Worm (Caenorhabditis elegans) whole organism, mixed stage, embryonic: ENCODE data around the gene ech-9.
A peak's percentile ranks its signal among the peaks of the same experiment; 100 is the strongest.

ENCODE experiments used
- M03D4.4 ChIP-seq: sonication (generic microtip); optimal IDR thresholded peaks from 2 replicates; lab custom pipeline; 2017; ENCODE audit warnings: mild to moderate bottlenecking, missing genetic modification characterization, missing compliant biosample characterization
- bed-3 ChIP-seq: fragments of 200-800 bp; sonication (Bioruptor generic); optimal IDR thresholded peaks from 3 replicates; lab custom pipeline; 2018; ENCODE audit warnings: mild to moderate bottlenecking, missing genetic modification characterization, moderate library complexity, missing compliant biosample characterization
- blmp-1 ChIP-seq: fragments of 150-350 bp; optimal IDR thresholded peaks from 2 replicates; lab custom pipeline; 2014; ENCODE audit warnings: missing biosample characterization, missing genetic modification characterization
- ceh-39 ChIP-seq: fragments of 150-350 bp; optimal IDR thresholded peaks from 2 replicates; lab custom pipeline; 2014; ENCODE audit warnings: missing biosample characterization, missing genetic modification characterization
- ceh-43 ChIP-seq: fragments of 200-800 bp; sonication (Bioruptor generic); optimal IDR thresholded peaks from 2 replicates; lab custom pipeline; 2018; ENCODE audit warnings: mild to moderate bottlenecking, missing genetic modification characterization, moderate library complexity, missing compliant biosample characterization
- ceh-83 ChIP-seq: fragments of 200-800 bp; sonication (Bioruptor generic); optimal IDR thresholded peaks from 2 replicates; lab custom pipeline; 2018; ENCODE audit warnings: mild to moderate bottlenecking, missing genetic modification characterization, missing compliant biosample characterization
- cnd-1 ChIP-seq: fragments of 200-800 bp; sonication (Bioruptor generic); optimal IDR thresholded peaks from 2 replicates; lab custom pipeline; 2018; ENCODE audit warnings: mild to moderate bottlenecking, missing genetic modification characterization, missing compliant biosample characterization
- drap-1 ChIP-seq: fragments of 200-800 bp; sonication (Bioruptor generic); optimal IDR thresholded peaks from 3 replicates; lab custom pipeline; 2018; ENCODE audit warnings: mild to moderate bottlenecking, missing genetic modification characterization, missing compliant biosample characterization
- elt-1 ChIP-seq: sonication (generic microtip); optimal IDR thresholded peaks from 2 replicates; lab custom pipeline; 2017; ENCODE audit warnings: missing genetic modification characterization, mild to moderate bottlenecking, missing compliant biosample characterization, antibody characterized with exemption, moderate library complexity, borderline replicate concordance; ENCODE audit not compliant: insufficient read depth
- elt-3 ChIP-seq: fragments of 150-350 bp; optimal IDR thresholded peaks from 2 replicates; lab custom pipeline; 2014; ENCODE audit warnings: missing biosample characterization, missing genetic modification characterization
- flh-1 ChIP-seq: fragments of 200-800 bp; sonication (Bioruptor generic); optimal IDR thresholded peaks from 2 replicates; lab custom pipeline; 2018; ENCODE audit warnings: mild to moderate bottlenecking, missing genetic modification characterization, moderate library complexity, missing compliant biosample characterization
- ham-2 ChIP-seq: fragments of 200-800 bp; sonication (Bioruptor generic); optimal IDR thresholded peaks from 2 replicates; lab custom pipeline; 2018; ENCODE audit warnings: mild to moderate bottlenecking, missing genetic modification characterization, missing compliant biosample characterization
- hlh-1 ChIP-seq: fragments of 150-350 bp; optimal IDR thresholded peaks from 2 replicates; lab custom pipeline; 2014; ENCODE audit warnings: missing biosample characterization, missing genetic modification reagents, missing genetic modification characterization
- lin-13 ChIP-seq: fragments of 150-350 bp; optimal IDR thresholded peaks from 2 replicates; lab custom pipeline; 2014; ENCODE audit warnings: missing biosample characterization, missing genetic modification characterization
- lin-32 ChIP-seq: fragments of 200-800 bp; sonication (Bioruptor generic); optimal IDR thresholded peaks from 2 replicates; lab custom pipeline; 2018; ENCODE audit warnings: mild to moderate bottlenecking, missing genetic modification characterization, missing compliant biosample characterization
- lsy-2 ChIP-seq: fragments of 150-350 bp; optimal IDR thresholded peaks from 2 replicates; lab custom pipeline; 2014; ENCODE audit warnings: missing biosample characterization, missing genetic modification characterization
- mab-5 ChIP-seq: fragments of 150-350 bp; optimal IDR thresholded peaks from 2 replicates; lab custom pipeline; 2014; ENCODE audit warnings: missing biosample characterization, missing genetic modification characterization
- mep-1 ChIP-seq: fragments of 150-350 bp; optimal IDR thresholded peaks from 2 replicates; lab custom pipeline; 2017; ENCODE audit warnings: missing biosample characterization, missing genetic modification reagents, missing genetic modification characterization, inconsistent platforms
- nhr-12 ChIP-seq: fragments of 150-350 bp; optimal IDR thresholded peaks from 2 replicates; lab custom pipeline; 2014; ENCODE audit warnings: missing biosample characterization, missing genetic modification characterization
- nhr-2 ChIP-seq: fragments of 150-350 bp; optimal IDR thresholded peaks from 2 replicates; lab custom pipeline; 2014; ENCODE audit warnings: missing biosample characterization, missing genetic modification characterization
- nhr-237 ChIP-seq: fragments of 150-350 bp; optimal IDR thresholded peaks from 2 replicates; lab custom pipeline; 2014; ENCODE audit warnings: missing biosample characterization, missing genetic modification characterization
- nhr-28 ChIP-seq: fragments of 150-350 bp; optimal IDR thresholded peaks from 2 replicates; lab custom pipeline; 2014; ENCODE audit warnings: missing biosample characterization, missing genetic modification characterization
- nhr-76 ChIP-seq: sonication (generic microtip); optimal IDR thresholded peaks from 2 replicates; lab custom pipeline; 2017; ENCODE audit warnings: missing biosample characterization, missing genetic modification characterization
- pha-4 ChIP-seq: fragments of 150-350 bp; optimal IDR thresholded peaks from 2 replicates; lab custom pipeline; 2018; ENCODE audit warnings: missing biosample characterization, missing genetic modification reagents, missing genetic modification characterization
- snpc-4 ChIP-seq: fragments of 150-350 bp; optimal IDR thresholded peaks from 2 replicates; lab custom pipeline; 2014; ENCODE audit warnings: missing biosample characterization, missing genetic modification characterization
- tbx-8 ChIP-seq: fragments of 200-800 bp; sonication (Bioruptor generic); optimal IDR thresholded peaks from 2 replicates; lab custom pipeline; 2018; ENCODE audit warnings: mild to moderate bottlenecking, missing genetic modification characterization, moderate library complexity, missing compliant biosample characterization
- unc-39 ChIP-seq: fragments of 150-350 bp; optimal IDR thresholded peaks from 2 replicates; lab custom pipeline; 2014; ENCODE audit warnings: missing biosample characterization, missing genetic modification characterization
- unc-62 ChIP-seq: fragments of 150-350 bp; optimal IDR thresholded peaks from 2 replicates; lab custom pipeline; 2014; ENCODE audit warnings: missing biosample characterization, missing genetic modification reagents, missing genetic modification characterization
- zip-8 ChIP-seq: fragments of 150-350 bp; optimal IDR thresholded peaks from 2 replicates; lab custom pipeline; 2014; ENCODE audit warnings: missing biosample characterization, missing genetic modification characterization
- ztf-11 ChIP-seq: fragments of 150-350 bp; optimal IDR thresholded peaks from 2 replicates; lab custom pipeline; 2014; ENCODE audit warnings: missing biosample characterization, missing genetic modification characterization

ech-9 gene

ce11 chrIV:10216078-10216477 is 19.1 kb downstream of the ech-9 start, which contains the start of gene col-124:
Gene col-124, plus strand, starts transcription at chrIV:10216451.
- TF ChIP-seq drap-1 (GFP tag; lab: Kevin White, UChicago) (no peak), snpc-4 (tag; lab: Kevin White, UChicago) (no peak), ceh-39 (tag; lab: Kevin White, UChicago) (no peak), cnd-1 (no peak), nhr-76 (no peak), elt-1 (tag; lab: Kevin White, UChicago) (no peak), ceh-43 (no peak), ham-2 (no peak), hlh-1 (tag; lab: Kevin White, UChicago) (no peak), nhr-12 (tag; lab: Kevin White, UChicago) (no peak), elt-3 (tag; lab: Kevin White, UChicago) (no peak), mep-1 (tag; lab: Kevin White, UChicago) (no peak), tbx-8 (GFP tag; lab: Kevin White, UChicago) (no peak), nhr-2 (tag; lab: Kevin White, UChicago) (no peak), nhr-237 (no peak), M03D4.4 (tag; lab: Kevin White, UChicago) (no peak), mab-5 (tag; lab: Kevin White, UChicago) (no peak), lin-13 (tag; lab: Kevin White, UChicago) (no peak), unc-62 (GFP tag; lab: Kevin White, UChicago) (no peak)

- TF ChIP-seq unc-39 = no peak
- TF ChIP-seq snpc-4 (tag; lab: Kevin White, UChicago) = no peak
- no peak for TF ChIP-seq unc-62 (GFP tag; lab: Kevin White, UChicago)
- no peak for TF ChIP-seq ham-2
- TF ChIP-seq mep-1 (tag; lab: Kevin White, UChicago) = no peak
- TF ChIP-seq nhr-237 = no peak
- TF ChIP-seq ceh-43 = no peak
- TF ChIP-seq elt-1 (tag; lab: Kevin White, UChicago) = no peak
- no peak for TF ChIP-seq hlh-1 (tag; lab: Kevin White, UChicago)
- no peak for TF ChIP-seq drap-1 (GFP tag; lab: Kevin White, UChicago)
- TF ChIP-seq pha-4 (tag; lab: Kevin White, UChicago) = no peak
- no peak for TF ChIP-seq lin-32 (GFP tag; lab: Kevin White, UChicago)
- TF ChIP-seq ceh-83 (GFP tag; lab: Kevin White, UChicago) = no peak
- no peak for TF ChIP-seq zip-8
- no peak for TF ChIP-seq bed-3 (GFP tag; lab: Kevin White, UChicago)
Observed at ce11 chrIV:10215393-10215792, 19.7 kb downstream of the ech-9 start.

ce11 chrIV:10214811-10215210 is 20.3 kb downstream of the ech-9 start, which contains the start of gene abt-1:
Gene abt-1, minus strand, starts transcription at chrIV:10214911.
- no peak for TF ChIP-seq elt-1 (tag; lab: Kevin White, UChicago)
- TF ChIP-seq hlh-1 (tag; lab: Kevin White, UChicago) = no peak
- TF ChIP-seq elt-3 (tag; lab: Kevin White, UChicago) = no peak
- TF ChIP-seq unc-39 = no peak
- no peak for TF ChIP-seq ztf-11 (tag; lab: Kevin White, UChicago)
- TF ChIP-seq ceh-39 (tag; lab: Kevin White, UChicago) = no peak
- no peak for TF ChIP-seq flh-1 (GFP tag; lab: Kevin White, UChicago)
- TF ChIP-seq nhr-28 (tag; lab: Kevin White, UChicago) = no peak
- TF ChIP-seq lsy-2 = no peak
- no peak for TF ChIP-seq nhr-237
- TF ChIP-seq drap-1 (GFP tag; lab: Kevin White, UChicago) = no peak
- no peak for TF ChIP-seq cnd-1
- TF ChIP-seq blmp-1 (tag; lab: Kevin White, UChicago) = no peak
- no peak for TF ChIP-seq ceh-83 (GFP tag; lab: Kevin White, UChicago)
- TF ChIP-seq M03D4.4 (tag; lab: Kevin White, UChicago) = no peak

- TF ChIP-seq unc-62 (GFP tag; lab: Kevin White, UChicago) (no peak), snpc-4 (tag; lab: Kevin White, UChicago) (no peak), mab-5 (tag; lab: Kevin White, UChicago) (no peak)
Observed at ce11 chrIV:10206182-10206581, 28.9 kb downstream of the ech-9 start, which contains the start of gene K04D7.6. Gene K04D7.6, minus strand, starts transcription at chrIV:10206282.

DNA sequence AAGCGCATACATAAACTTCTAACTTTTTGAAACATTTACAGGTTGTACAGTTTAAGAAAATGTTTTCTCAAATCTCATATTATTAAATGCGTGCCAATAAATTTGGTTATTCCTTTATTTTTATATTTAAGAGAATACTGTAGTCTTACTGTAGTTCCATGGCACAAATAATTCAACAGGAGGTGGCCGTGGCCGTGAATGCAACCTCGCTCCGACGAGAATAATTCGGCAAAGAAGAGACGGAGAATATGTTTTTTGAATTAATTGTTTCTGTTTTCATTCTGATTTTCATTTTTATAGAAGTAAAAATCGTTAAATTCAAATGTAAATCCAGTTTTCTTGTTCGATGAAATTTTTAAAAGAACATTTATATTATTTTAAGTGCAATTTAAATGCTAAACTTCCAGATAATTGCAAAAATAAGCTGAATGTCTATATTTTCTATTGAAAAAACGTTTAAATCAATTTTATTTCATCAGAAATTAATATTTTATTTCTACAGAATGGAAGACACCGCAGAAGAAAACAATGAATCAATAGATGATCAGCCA is 37.7 kb downstream of the ech-9 start, which contains the start of gene gon-4:
gon-4 (plus strand) TSS at position 501 of the 551 bp plus-strand sequence.
- TF ChIP-seq lsy-2 (peak; percentile 49), ham-2 (no peak)
